Worm (Caenorhabditis elegans): ENCODE data around the gene pho-11.

DNA sequence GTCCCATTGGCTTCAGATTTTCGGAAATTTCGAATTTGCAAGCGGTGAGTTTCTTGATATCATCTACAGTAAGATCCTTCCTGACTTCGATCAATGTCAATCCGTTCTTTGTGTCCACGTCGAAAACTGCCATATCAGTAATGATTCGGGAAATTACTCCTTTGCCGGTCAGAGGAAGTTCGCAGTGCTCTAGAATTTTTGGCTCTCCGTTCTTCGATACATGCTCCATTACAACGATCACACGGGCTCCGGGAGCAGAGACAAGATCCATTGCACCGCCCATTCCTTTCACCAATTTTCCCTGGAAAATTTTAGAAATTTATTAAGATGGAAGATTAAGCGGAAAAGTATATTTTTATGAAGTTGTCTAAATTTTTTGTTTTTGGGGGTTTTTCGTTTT is 2.9 kb downstream of the pho-11 start:
- TF ChIP-seq him-1 (tag; optimal IDR thresholded peaks at IDR 0.05), result no peak
- no peak for TF ChIP-seq W03F9.2 (tag; optimal IDR thresholded peaks at IDR 0.05)

Data from whole organism, L4/young adult.